Worm (Caenorhabditis elegans): ENCODE measurements around the gene flp-34.

The flp-34 gene

DNA sequence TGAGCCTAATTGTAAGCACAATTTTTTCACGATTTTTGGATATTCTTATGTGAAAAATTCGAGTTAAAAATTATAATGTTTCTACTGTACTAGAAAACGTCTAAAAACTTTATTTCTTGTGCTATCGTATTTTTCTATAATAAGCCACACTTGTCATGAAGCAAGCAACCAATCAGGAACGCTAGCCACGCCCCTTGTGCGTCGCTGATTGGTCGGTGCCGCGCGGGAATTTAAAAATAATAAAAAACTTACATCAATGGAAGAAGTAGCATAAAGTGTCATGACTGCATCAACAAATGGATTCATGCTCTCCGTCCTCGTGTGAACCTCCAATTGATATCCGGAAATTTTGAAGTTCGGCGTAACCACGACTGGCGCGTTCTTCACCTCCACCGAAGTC, 14.0 kb upstream of the flp-34 start:
- TF ChIP-seq nfya-1 (tag; optimal IDR thresholded peaks at IDR 0.05) (peak; percentile 69), mec-3 (tag; optimal IDR thresholded peaks at IDR 0.05; ENCODE audit: borderline replicate concordance) (no peak), ceh-2 (tag; optimal IDR thresholded peaks at IDR 0.05) (no peak), nhr-232 (tag; optimal IDR thresholded peaks at IDR 0.05) (no peak)

- no peak for TF ChIP-seq ceh-22 (tag; optimal IDR thresholded peaks at IDR 0.05)
- TF ChIP-seq ceh-24 (tag; optimal IDR thresholded peaks at IDR 0.05), result no peak
- no peak for TF ChIP-seq pha-2 (tag; optimal IDR thresholded peaks at IDR 0.05)
- TF ChIP-seq tbx-2 (tag; optimal IDR thresholded peaks at IDR 0.05), result no peak
- TF ChIP-seq unc-42 (tag; optimal IDR thresholded peaks at IDR 0.05), result no peak
- no peak for TF ChIP-seq unc-86 (tag; optimal IDR thresholded peaks at IDR 0.05)
- TF ChIP-seq ceh-31 (tag; optimal IDR thresholded peaks at IDR 0.05), result no peak
- no peak for TF ChIP-seq ztf-16 (tag; optimal IDR thresholded peaks at IDR 0.05)
- no peak for TF ChIP-seq dmd-4 (tag; optimal IDR thresholded peaks at IDR 0.05; ENCODE audit: borderline replicate concordance)
Observed at ce11 chrV:1038074-1038473, 4.9 kb upstream of the flp-34 start.

DNA sequence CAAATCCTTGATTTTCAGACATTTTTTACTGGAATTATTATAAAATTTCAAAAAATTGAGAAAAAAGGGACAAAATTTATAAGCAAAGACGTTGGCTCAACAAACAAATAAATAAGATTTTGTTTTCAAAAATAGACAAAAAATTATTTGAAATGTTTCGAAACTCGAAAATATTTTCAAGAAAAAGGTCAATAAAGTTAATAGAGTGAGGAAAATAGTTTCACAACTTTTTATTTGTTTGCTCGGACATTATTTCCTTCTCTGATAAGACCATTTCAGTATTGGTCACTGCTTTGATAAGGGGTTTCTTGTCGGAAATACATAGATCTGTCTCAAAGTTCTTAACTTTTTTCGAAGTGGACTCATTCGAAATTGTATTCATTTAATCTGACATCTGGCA, 6.2 kb downstream of the flp-34 start, which contains the start of gene R09A1.3:
TSS of gene R09A1.3 (minus strand) at position 31 of the 400 bp plus-strand sequence.
- TF ChIP-seq fkh-6 (tag; optimal IDR thresholded peaks at IDR 0.05) (no peak), pag-3 (tag; optimal IDR thresholded peaks at IDR 0.05; ENCODE audit: borderline replicate concordance) (no peak), elt-2 (tag; optimal IDR thresholded peaks at IDR 0.05) (peak; percentile 26)

DNA sequence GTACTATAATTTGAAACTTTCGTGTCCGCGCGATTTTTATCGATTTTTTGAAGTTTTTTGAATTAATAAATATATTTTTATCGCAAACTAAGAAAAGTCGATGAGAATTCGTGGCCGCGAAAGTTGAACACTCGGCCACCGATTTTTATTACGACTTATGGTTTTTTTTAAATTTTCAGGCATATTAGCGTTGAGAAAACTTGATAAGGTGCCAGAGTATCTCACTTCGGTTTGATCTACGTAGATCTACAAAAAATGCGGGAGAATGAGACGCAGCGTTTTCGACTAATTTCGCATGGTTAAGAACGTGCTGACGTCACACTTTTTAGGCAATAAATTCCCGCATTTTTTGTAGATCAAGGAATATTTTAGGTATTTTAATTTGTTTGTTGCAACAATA, 9.8 kb downstream of the flp-34 start, which contains the start of gene pei-2:
TSS of gene pei-2 (minus strand) at position 101 of the 400 bp plus-strand sequence.
- TF ChIP-seq nhr-232 (tag; optimal IDR thresholded peaks at IDR 0.05) (no peak), C38D4.7 (GFP tag; optimal IDR thresholded peaks at IDR 0.05) (no peak), pax-1 (tag; optimal IDR thresholded peaks at IDR 0.05) (no peak)

DNA sequence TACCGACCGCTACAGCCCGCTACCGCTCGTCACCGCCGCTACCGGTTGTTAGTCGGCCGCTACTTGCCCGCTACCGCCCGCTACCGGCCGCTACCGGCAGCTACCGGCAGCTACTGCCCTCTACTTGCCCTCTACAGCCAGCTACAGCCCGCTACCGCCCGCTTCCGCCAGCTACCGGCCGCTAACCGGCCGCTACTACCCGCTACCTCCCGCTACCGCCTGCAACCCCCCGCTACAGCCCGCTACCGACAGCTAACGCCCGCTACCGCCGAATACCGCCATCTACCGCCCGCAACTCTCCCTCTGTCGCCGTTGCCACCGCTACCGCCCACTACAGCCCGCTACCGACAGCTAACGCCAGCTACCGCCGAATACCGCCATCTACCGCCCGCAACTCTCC, 11.7 kb downstream of the flp-34 start:
- TF ChIP-seq ceh-19 (GFP tag; optimal IDR thresholded peaks at IDR 0.05), result no peak
- no peak for TF ChIP-seq pros-1 (tag; optimal IDR thresholded peaks at IDR 0.05)

- TF ChIP-seq tbx-7 (tag; optimal IDR thresholded peaks at IDR 0.05), result no peak
- TF ChIP-seq syd-9 (tag; optimal IDR thresholded peaks at IDR 0.05), result no peak
- TF ChIP-seq C08G9.2 (tag; optimal IDR thresholded peaks at IDR 0.05), result no peak
- TF ChIP-seq hlh-13 (GFP tag; optimal IDR thresholded peaks at IDR 0.05), result no peak
- no peak for TF ChIP-seq pag-3 (tag; optimal IDR thresholded peaks at IDR 0.05; ENCODE audit: borderline replicate concordance)
- no peak for TF ChIP-seq ztf-16 (tag; optimal IDR thresholded peaks at IDR 0.05)
- no peak for TF ChIP-seq gmeb-2 (tag; optimal IDR thresholded peaks at IDR 0.05)
- TF ChIP-seq nfya-1 (tag; optimal IDR thresholded peaks at IDR 0.05), result peak; percentile 76
Observed at ce11 chrV:1017196-1017595, 16.0 kb downstream of the flp-34 start.

DNA sequence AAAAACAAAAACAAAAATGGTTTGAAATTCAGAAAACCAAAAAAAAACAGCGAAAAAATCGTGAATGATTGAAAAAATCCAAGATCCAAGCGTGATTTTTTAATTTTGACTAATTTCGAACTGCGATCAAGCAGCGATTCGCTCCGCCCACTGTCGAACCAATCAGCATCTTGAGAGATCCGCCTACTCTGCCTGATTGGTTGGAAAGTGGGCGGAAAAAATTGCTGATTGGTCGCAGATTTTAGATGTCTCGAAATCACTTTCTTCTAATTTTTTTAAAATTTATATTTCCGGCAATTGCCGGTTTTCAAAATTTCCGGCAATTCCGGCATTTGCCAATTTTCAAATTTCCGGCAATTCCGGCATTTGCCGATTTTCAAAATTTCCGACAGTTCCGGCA, 18.0 kb downstream of the flp-34 start:
- no peak for TF ChIP-seq unc-86 (tag; optimal IDR thresholded peaks at IDR 0.05)
- TF ChIP-seq ztf-16 (tag; optimal IDR thresholded peaks at IDR 0.05), result no peak
- TF ChIP-seq nfya-1 (tag; optimal IDR thresholded peaks at IDR 0.05), result peak; percentile 93
- no peak for TF ChIP-seq nhr-11 (tag; optimal IDR thresholded peaks at IDR 0.05)
- no peak for TF ChIP-seq ceh-9 (tag; optimal IDR thresholded peaks at IDR 0.05)

DNA sequence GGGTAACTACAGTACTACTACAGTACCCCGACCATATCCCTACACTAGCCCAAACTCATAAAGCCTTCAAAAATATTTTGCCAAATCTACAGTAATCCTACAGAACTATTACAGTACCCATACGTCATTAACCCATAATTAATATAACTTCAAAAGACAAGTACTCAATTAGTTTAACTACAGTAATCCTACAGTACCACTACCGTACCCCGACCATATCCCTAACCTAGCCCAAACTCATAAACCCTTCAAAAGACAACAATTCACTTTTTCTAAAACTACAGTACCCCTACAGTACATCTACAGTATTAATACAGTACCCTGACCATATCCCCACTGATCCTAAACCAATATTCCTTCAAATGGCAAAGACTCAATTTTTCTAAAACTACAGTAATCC, 19.6 kb downstream of the flp-34 start:
- no peak for TF ChIP-seq pax-1 (tag; optimal IDR thresholded peaks at IDR 0.05)
- TF ChIP-seq ref-2 (tag; optimal IDR thresholded peaks at IDR 0.05), result no peak
- no peak for TF ChIP-seq nhr-232 (tag; optimal IDR thresholded peaks at IDR 0.05)
- no peak for TF ChIP-seq pha-4 (tag; optimal IDR thresholded peaks at IDR 0.05)

Measured in whole organism, late embryonic.